Fruit fly (Drosophila melanogaster) whole organism, embryonic: ENCODE data around the gene CG42324.

Experiments used
- CG10959 ChIP-seq: fragments of 200-800 bp; sonication (Bioruptor generic); IDR thresholded peaks from 2 replicates; pipeline ENCODE4 v1.3.6; 2022; ENCODE audit warnings: missing biosample characterization, missing genetic modification characterization
- CG12659 ChIP-seq: fragments of 200-800 bp; sonication (Bioruptor generic); optimal IDR thresholded peaks from 3 replicates; lab custom pipeline; 2017; ENCODE audit warnings: mild to moderate bottlenecking, missing biosample characterization, missing genetic modification reagents, missing genetic modification characterization
- NC2α ChIP-seq: fragments of 200-800 bp; sonication (Bioruptor generic); optimal IDR thresholded peaks from 2 replicates; lab custom pipeline; 2016; ENCODE audit warnings: missing biosample characterization, missing genetic modification characterization
- Opbp ChIP-seq: fragments of 200-800 bp; sonication (Bioruptor generic); IDR thresholded peaks from 3 replicates; pipeline ENCODE4 v1.3.6; 2022; ENCODE audit warnings: missing biosample characterization, missing genetic modification characterization; ENCODE audit not compliant: partially characterized antibody
- Xrp1 ChIP-seq: fragments of 200-800 bp; sonication (Bioruptor generic); IDR thresholded peaks from 2 replicates; pipeline ENCODE4 v1.3.6; 2022; ENCODE audit warnings: missing biosample characterization, missing genetic modification characterization
- ap ChIP-seq: fragments of 200-800 bp; sonication (Bioruptor generic); IDR thresholded peaks from 2 replicates; pipeline ENCODE4 v1.3.6; 2022; ENCODE audit warnings: missing biosample characterization, missing genetic modification characterization
- btn ChIP-seq: fragments of 200-800 bp; sonication (Bioruptor generic); optimal IDR thresholded peaks from 2 replicates; lab custom pipeline; 2016; ENCODE audit warnings: missing biosample characterization, missing genetic modification characterization

- TF ChIP-seq ap (GFP tag; lab: Robert Waterston, UW), result no peak
- no peak for TF ChIP-seq NC2α (GFP tag; lab: Kevin White, UChicago)
- no peak for TF ChIP-seq CG10959 (GFP tag; lab: Robert Waterston, UW)
- no peak for TF ChIP-seq Xrp1 (GFP tag; lab: Robert Waterston, UW)
- TF ChIP-seq Opbp (GFP tag; lab: Robert Waterston, UW), result no peak
- no peak for TF ChIP-seq btn
- no peak for TF ChIP-seq CG12659
These were observed 10.5 kb upstream of the CG42324 start for dm6 chr3L:3461557-3462414.
